Worm (Caenorhabditis elegans) whole organism, mixed stage, embryonic: ENCODE results near the gene nhx-5.

Experiments used
- M03D4.4 ChIP-seq: sonication (generic microtip); optimal IDR thresholded peaks from 2 replicates; lab custom pipeline; 2017; ENCODE audit warnings: mild to moderate bottlenecking, missing genetic modification characterization, missing compliant biosample characterization
- bed-3 ChIP-seq: fragments of 200-800 bp; sonication (Bioruptor generic); optimal IDR thresholded peaks from 3 replicates; lab custom pipeline; 2018; ENCODE audit warnings: mild to moderate bottlenecking, missing genetic modification characterization, moderate library complexity, missing compliant biosample characterization
- blmp-1 ChIP-seq: fragments of 150-350 bp; optimal IDR thresholded peaks from 2 replicates; lab custom pipeline; 2014; ENCODE audit warnings: missing biosample characterization, missing genetic modification characterization
- ceh-39 ChIP-seq: fragments of 150-350 bp; optimal IDR thresholded peaks from 2 replicates; lab custom pipeline; 2014; ENCODE audit warnings: missing biosample characterization, missing genetic modification characterization
- ceh-43 ChIP-seq: fragments of 200-800 bp; sonication (Bioruptor generic); optimal IDR thresholded peaks from 2 replicates; lab custom pipeline; 2018; ENCODE audit warnings: mild to moderate bottlenecking, missing genetic modification characterization, moderate library complexity, missing compliant biosample characterization
- ceh-83 ChIP-seq: fragments of 200-800 bp; sonication (Bioruptor generic); optimal IDR thresholded peaks from 2 replicates; lab custom pipeline; 2018; ENCODE audit warnings: mild to moderate bottlenecking, missing genetic modification characterization, missing compliant biosample characterization
- ces-1 ChIP-seq: fragments of 150-350 bp; optimal IDR thresholded peaks from 2 replicates; lab custom pipeline; 2014; ENCODE audit warnings: missing biosample characterization, missing genetic modification reagents, missing genetic modification characterization
- cnd-1 ChIP-seq: fragments of 200-800 bp; sonication (Bioruptor generic); optimal IDR thresholded peaks from 2 replicates; lab custom pipeline; 2018; ENCODE audit warnings: mild to moderate bottlenecking, missing genetic modification characterization, missing compliant biosample characterization
- drap-1 ChIP-seq: fragments of 200-800 bp; sonication (Bioruptor generic); optimal IDR thresholded peaks from 3 replicates; lab custom pipeline; 2018; ENCODE audit warnings: mild to moderate bottlenecking, missing genetic modification characterization, missing compliant biosample characterization
- elt-1 ChIP-seq: sonication (generic microtip); optimal IDR thresholded peaks from 2 replicates; lab custom pipeline; 2017; ENCODE audit warnings: missing genetic modification characterization, mild to moderate bottlenecking, missing compliant biosample characterization, antibody characterized with exemption, moderate library complexity, borderline replicate concordance; ENCODE audit not compliant: insufficient read depth
- elt-3 ChIP-seq: fragments of 150-350 bp; optimal IDR thresholded peaks from 2 replicates; lab custom pipeline; 2014; ENCODE audit warnings: missing biosample characterization, missing genetic modification characterization
- ham-2 ChIP-seq: fragments of 200-800 bp; sonication (Bioruptor generic); optimal IDR thresholded peaks from 2 replicates; lab custom pipeline; 2018; ENCODE audit warnings: mild to moderate bottlenecking, missing genetic modification characterization, missing compliant biosample characterization
- hlh-1 ChIP-seq: fragments of 150-350 bp; optimal IDR thresholded peaks from 2 replicates; lab custom pipeline; 2014; ENCODE audit warnings: missing biosample characterization, missing genetic modification reagents, missing genetic modification characterization
- lin-13 ChIP-seq: fragments of 150-350 bp; optimal IDR thresholded peaks from 2 replicates; lab custom pipeline; 2014; ENCODE audit warnings: missing biosample characterization, missing genetic modification characterization
- lin-32 ChIP-seq: fragments of 200-800 bp; sonication (Bioruptor generic); optimal IDR thresholded peaks from 2 replicates; lab custom pipeline; 2018; ENCODE audit warnings: mild to moderate bottlenecking, missing genetic modification characterization, missing compliant biosample characterization
- lsy-2 ChIP-seq: fragments of 150-350 bp; optimal IDR thresholded peaks from 2 replicates; lab custom pipeline; 2014; ENCODE audit warnings: missing biosample characterization, missing genetic modification characterization
- mab-5 ChIP-seq: fragments of 150-350 bp; optimal IDR thresholded peaks from 2 replicates; lab custom pipeline; 2014; ENCODE audit warnings: missing biosample characterization, missing genetic modification characterization
- mep-1 ChIP-seq: fragments of 150-350 bp; optimal IDR thresholded peaks from 2 replicates; lab custom pipeline; 2017; ENCODE audit warnings: missing biosample characterization, missing genetic modification reagents, missing genetic modification characterization, inconsistent platforms
- mls-2 ChIP-seq: sonication (generic microtip); optimal IDR thresholded peaks from 2 replicates; lab custom pipeline; 2016; ENCODE audit warnings: mild to moderate bottlenecking, missing genetic modification characterization, moderate library complexity, missing compliant biosample characterization
- nhr-12 ChIP-seq: fragments of 150-350 bp; optimal IDR thresholded peaks from 2 replicates; lab custom pipeline; 2014; ENCODE audit warnings: missing biosample characterization, missing genetic modification characterization
- nhr-2 ChIP-seq: fragments of 150-350 bp; optimal IDR thresholded peaks from 2 replicates; lab custom pipeline; 2014; ENCODE audit warnings: missing biosample characterization, missing genetic modification characterization
- nhr-237 ChIP-seq: fragments of 150-350 bp; optimal IDR thresholded peaks from 2 replicates; lab custom pipeline; 2014; ENCODE audit warnings: missing biosample characterization, missing genetic modification characterization
- nhr-28 ChIP-seq: fragments of 150-350 bp; optimal IDR thresholded peaks from 2 replicates; lab custom pipeline; 2014; ENCODE audit warnings: missing biosample characterization, missing genetic modification characterization
- nhr-76 ChIP-seq: sonication (generic microtip); optimal IDR thresholded peaks from 2 replicates; lab custom pipeline; 2017; ENCODE audit warnings: missing biosample characterization, missing genetic modification characterization
- pha-4 ChIP-seq: fragments of 150-350 bp; optimal IDR thresholded peaks from 2 replicates; lab custom pipeline; 2018; ENCODE audit warnings: missing biosample characterization, missing genetic modification reagents, missing genetic modification characterization
- sem-2 ChIP-seq: fragments of 200-800 bp; sonication (Bioruptor generic); optimal IDR thresholded peaks from 2 replicates; lab custom pipeline; 2018; ENCODE audit warnings: mild to moderate bottlenecking, missing genetic modification characterization, missing compliant biosample characterization
- sptf-1 ChIP-seq: sonication (generic microtip); optimal IDR thresholded peaks from 2 replicates; lab custom pipeline; 2017; ENCODE audit warnings: mild to moderate bottlenecking, missing genetic modification characterization, moderate library complexity, missing compliant biosample characterization
- tbx-8 ChIP-seq: fragments of 200-800 bp; sonication (Bioruptor generic); optimal IDR thresholded peaks from 2 replicates; lab custom pipeline; 2018; ENCODE audit warnings: mild to moderate bottlenecking, missing genetic modification characterization, moderate library complexity, missing compliant biosample characterization
- unc-120 ChIP-seq: sonication (generic microtip); optimal IDR thresholded peaks from 2 replicates; lab custom pipeline; 2017; ENCODE audit warnings: missing genetic modification characterization, missing compliant biosample characterization; ENCODE audit not compliant: poor library complexity, severe bottlenecking
- unc-39 ChIP-seq: fragments of 150-350 bp; optimal IDR thresholded peaks from 2 replicates; lab custom pipeline; 2014; ENCODE audit warnings: missing biosample characterization, missing genetic modification characterization
- unc-62 ChIP-seq: fragments of 150-350 bp; optimal IDR thresholded peaks from 2 replicates; lab custom pipeline; 2014; ENCODE audit warnings: missing biosample characterization, missing genetic modification reagents, missing genetic modification characterization
- zip-8 ChIP-seq: fragments of 150-350 bp; optimal IDR thresholded peaks from 2 replicates; lab custom pipeline; 2014; ENCODE audit warnings: missing biosample characterization, missing genetic modification characterization
- ztf-11 ChIP-seq: fragments of 150-350 bp; optimal IDR thresholded peaks from 2 replicates; lab custom pipeline; 2014; ENCODE audit warnings: missing biosample characterization, missing genetic modification characterization

nhx-5 gene

ce11 chrX:10593234-10593633, 16.5 kb downstream of the nhx-5 start, which contains the start of gene sdn-1:
TSS of gene sdn-1 (minus strand) at chrX:10593334.
- TF ChIP-seq unc-120 (tag; lab: Kevin White, UChicago) (no peak), bed-3 (GFP tag; lab: Kevin White, UChicago) (no peak), nhr-28 (tag; lab: Kevin White, UChicago) (no peak), hlh-1 (tag; lab: Kevin White, UChicago) (no peak), ceh-43 (no peak), mab-5 (tag; lab: Kevin White, UChicago) (no peak), ceh-83 (GFP tag; lab: Kevin White, UChicago) (no peak), blmp-1 (tag; lab: Kevin White, UChicago) (no peak), elt-1 (tag; lab: Kevin White, UChicago) (no peak), nhr-2 (no peak), ztf-11 (tag; lab: Kevin White, UChicago) (no peak), nhr-12 (tag; lab: Kevin White, UChicago) (no peak), nhr-76 (tag; lab: Kevin White, UChicago) (no peak), sptf-1 (tag; lab: Kevin White, UChicago) (no peak), unc-62 (GFP tag; lab: Kevin White, UChicago) (no peak), ces-1 (GFP tag; lab: Kevin White, UChicago) (no peak), lsy-2 (tag; lab: Kevin White, UChicago) (no peak), zip-8 (no peak), lin-13 (tag; lab: Kevin White, UChicago) (no peak)

DNA sequence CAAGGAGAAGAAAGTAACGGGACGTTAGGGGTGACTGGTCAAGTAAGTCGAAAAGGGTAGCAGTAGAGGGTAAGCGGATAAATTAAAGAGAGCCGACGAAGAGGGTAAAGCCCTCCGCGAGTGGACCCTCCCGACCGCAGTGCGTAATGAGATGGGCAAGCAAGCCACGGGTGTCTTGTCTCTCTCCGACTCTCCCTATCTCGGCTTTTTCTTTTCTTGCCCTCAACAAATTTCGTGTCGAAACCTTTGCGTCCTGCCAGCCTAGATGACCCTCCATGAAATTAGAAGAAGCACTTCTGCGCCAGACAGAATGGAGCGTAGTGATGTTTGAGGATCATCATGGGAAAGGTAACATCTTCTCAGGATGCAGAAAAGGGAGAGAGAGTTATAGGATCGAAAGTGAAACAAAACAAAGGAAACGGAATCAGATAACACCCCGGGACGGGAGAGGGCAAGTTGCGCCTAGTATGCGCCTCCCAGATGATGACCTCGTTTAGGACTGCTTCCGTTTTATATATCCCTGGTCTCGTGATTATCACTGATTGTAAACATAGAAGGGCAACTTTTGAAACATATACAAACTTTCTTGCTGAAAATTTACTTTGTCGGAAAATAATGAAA, 17.1 kb downstream of the nhx-5 start:
- peak; percentile 31 for TF ChIP-seq sptf-1 (tag; lab: Kevin White, UChicago)
- peak; percentile 69 for TF ChIP-seq blmp-1 (tag; lab: Kevin White, UChicago)
- peak; percentile 65 for TF ChIP-seq ces-1 (GFP tag; lab: Kevin White, UChicago)
- TF ChIP-seq nhr-76 (tag; lab: Kevin White, UChicago) = no peak
- TF ChIP-seq M03D4.4 (tag; lab: Kevin White, UChicago) = peak; percentile 0
- peak; percentile 35 for TF ChIP-seq mls-2 (tag; lab: Kevin White, UChicago)
- TF ChIP-seq bed-3 (GFP tag; lab: Kevin White, UChicago) = no peak
- TF ChIP-seq nhr-237 (tag; lab: Kevin White, UChicago) = no peak
- TF ChIP-seq pha-4 = no peak
- no peak for TF ChIP-seq elt-3
- TF ChIP-seq ceh-39 (tag; lab: Kevin White, UChicago) = no peak
- TF ChIP-seq lin-32 (GFP tag; lab: Kevin White, UChicago) = no peak

- peak; percentile 81 for TF ChIP-seq ces-1 (GFP tag; lab: Kevin White, UChicago)
- TF ChIP-seq unc-62 (GFP tag; lab: Kevin White, UChicago) = peak; percentile 56
- no peak for TF ChIP-seq lin-32 (GFP tag; lab: Kevin White, UChicago)
These were observed 18.1 kb downstream of the nhx-5 start for ce11 chrX:10594701-10595421.

- TF ChIP-seq M03D4.4 (tag; lab: Kevin White, UChicago) (peak; percentile 4), ham-2 (GFP tag; lab: Kevin White, UChicago) (peak; percentile 27), cnd-1 (tag; lab: Kevin White, UChicago) (no peak)
- TF ChIP-seq, all 35 proteins: peak for 2
These were observed 19.7 kb downstream of the nhx-5 start for ce11 chrX:10596420-10596907.

- TF ChIP-seq ceh-43 (no peak), hlh-1 (tag; lab: Kevin White, UChicago) (peak; percentile 50), ceh-83 (GFP tag; lab: Kevin White, UChicago) (no peak), unc-120 (tag; lab: Kevin White, UChicago) (peak; percentile 71), lin-32 (GFP tag; lab: Kevin White, UChicago) (no peak), drap-1 (GFP tag; lab: Kevin White, UChicago) (peak; percentile 52), ztf-11 (tag; lab: Kevin White, UChicago) (peak; percentile 28), elt-1 (tag; lab: Kevin White, UChicago) (no peak), mep-1 (tag; lab: Kevin White, UChicago) (no peak), bed-3 (GFP tag; lab: Kevin White, UChicago) (no peak), mls-2 (tag; lab: Kevin White, UChicago) (peak; percentile 73), unc-62 (GFP tag; lab: Kevin White, UChicago) (peak; percentile 54), nhr-2 (peak; percentile 93), ces-1 (GFP tag; lab: Kevin White, UChicago) (peak; percentile 84), blmp-1 (tag; lab: Kevin White, UChicago) (no peak), tbx-8 (GFP tag; lab: Kevin White, UChicago) (no peak), sem-2 (GFP tag; lab: Kevin White, UChicago) (no peak), nhr-12 (tag; lab: Kevin White, UChicago) (no peak), nhr-237 (tag; lab: Kevin White, UChicago) (no peak), ham-2 (GFP tag; lab: Kevin White, UChicago) (peak; percentile 80), cnd-1 (tag; lab: Kevin White, UChicago) (peak; percentile 45), elt-3 (no peak), ceh-39 (tag; lab: Kevin White, UChicago) (peak; percentile 60), nhr-28 (tag; lab: Kevin White, UChicago) (no peak), unc-39 (no peak), lin-13 (tag; lab: Kevin White, UChicago) (no peak), M03D4.4 (tag; lab: Kevin White, UChicago) (no peak), pha-4 (no peak), zip-8 (no peak)
These were observed 20.9 kb downstream of the nhx-5 start for ce11 chrX:10597554-10598191.
